Worm (Caenorhabditis elegans) whole organism, late embryonic: ENCODE measurements around the gene F45E12.6.

Source experiments
- C08G9.2 ChIP-seq: sonication (generic microtip); optimal IDR thresholded peaks from 2 replicates; lab custom pipeline; 2016; ENCODE audit warnings: mild to moderate bottlenecking, missing genetic modification characterization, moderate library complexity, missing compliant biosample characterization
- ama-1 ChIP-seq: fragments of 150-350 bp; optimal IDR thresholded peaks from 2 replicates; lab custom pipeline; 2014
- ceh-24 ChIP-seq: sonication (generic microtip); optimal IDR thresholded peaks from 2 replicates; lab custom pipeline; 2016; ENCODE audit warnings: mild to moderate bottlenecking, missing genetic modification characterization, missing compliant biosample characterization
- fkh-10 ChIP-seq: fragments of 150-350 bp; optimal IDR thresholded peaks from 2 replicates; lab custom pipeline; 2014; ENCODE audit warnings: missing biosample characterization, missing genetic modification reagents, missing genetic modification characterization
- pha-4 ChIP-seq: fragments of 150-350 bp; optimal IDR thresholded peaks from 2 replicates; lab custom pipeline; 2018; ENCODE audit warnings: missing biosample characterization, missing genetic modification reagents, missing genetic modification characterization

- TF ChIP-seq C08G9.2 (no peak), ceh-24 (tag; lab: Kevin White, UChicago) (no peak), pha-4 (no peak), ama-1 (lab: Kevin White, UChicago) (no peak), fkh-10 (GFP tag; lab: Kevin White, UChicago) (no peak)
These were observed 17.2 kb upstream of the F45E12.6 start, which contains the start of gene npax-1 for ce11 chrII:7331224-7331623.
